Fruit fly (Drosophila melanogaster) whole organism, prepupa: ENCODE data around the gene path.

Experiments
- Blimp-1 ChIP-seq: fragments of 200-800 bp; sonication (Bioruptor generic); optimal IDR thresholded peaks from 3 replicates; lab custom pipeline; 2017; ENCODE audit warnings: missing biosample characterization, missing genetic modification characterization, mild to moderate bottlenecking, moderate library complexity, missing genetic modification reagents
- CG10631 ChIP-seq: fragments of 200-800 bp; sonication (Bioruptor generic); optimal IDR thresholded peaks from 2 replicates; lab custom pipeline; 2016; ENCODE audit warnings: missing biosample characterization, missing genetic modification characterization
- CG10669 ChIP-seq: fragments of 200-800 bp; sonication (Bioruptor generic); optimal IDR thresholded peaks from 3 replicates; lab custom pipeline; 2018; ENCODE audit warnings: missing biosample characterization, mild to moderate bottlenecking, missing genetic modification characterization, moderate library complexity
- CG11294 ChIP-seq: fragments of 200-800 bp; sonication (Bioruptor generic); IDR thresholded peaks from 2 replicates; pipeline ENCODE4 v1.3.6; 2022; ENCODE audit warnings: missing biosample characterization, missing genetic modification characterization
- CG11762 ChIP-seq: fragments of 200-800 bp; sonication (Bioruptor generic); optimal IDR thresholded peaks from 3 replicates; lab custom pipeline; 2016; ENCODE audit warnings: missing biosample characterization, missing genetic modification characterization; ENCODE audit not compliant: insufficient read depth
- CG11902 ChIP-seq: fragments of 200-800 bp; sonication (Bioruptor generic); optimal IDR thresholded peaks from 3 replicates; lab custom pipeline; 2016; ENCODE audit warnings: missing biosample characterization, missing genetic modification characterization
- CG15336 ChIP-seq: fragments of 200-800 bp; sonication (Bioruptor generic); IDR thresholded peaks from 2 replicates; pipeline ENCODE4 v1.3.6; 2022; ENCODE audit warnings: missing biosample characterization, missing genetic modification characterization
- CG1621 ChIP-seq: fragments of 200-800 bp; sonication (Bioruptor generic); optimal IDR thresholded peaks from 3 replicates; lab custom pipeline; 2018; ENCODE audit warnings: missing biosample characterization, mild to moderate bottlenecking, missing genetic modification characterization
- CG31627 ChIP-seq: fragments of 200-800 bp; sonication (Bioruptor generic); optimal IDR thresholded peaks from 3 replicates; lab custom pipeline; 2016; ENCODE audit warnings: missing biosample characterization, missing genetic modification characterization
- CG34406 ChIP-seq: fragments of 200-800 bp; sonication (Bioruptor generic); optimal IDR thresholded peaks from 3 replicates; lab custom pipeline; 2016; ENCODE audit warnings: missing biosample characterization, missing genetic modification characterization
- CG3919 ChIP-seq: fragments of 200-800 bp; sonication (Bioruptor generic); optimal IDR thresholded peaks from 3 replicates; lab custom pipeline; 2016; ENCODE audit warnings: missing biosample characterization, missing genetic modification characterization
- CG4318 ChIP-seq: fragments of 200-800 bp; sonication (Bioruptor generic); optimal IDR thresholded peaks from 3 replicates; lab custom pipeline; 2017; ENCODE audit warnings: missing biosample characterization, mild to moderate bottlenecking, missing genetic modification characterization
- CG6163 ChIP-seq: fragments of 200-800 bp; sonication (Bioruptor generic); IDR thresholded peaks from 3 replicates; pipeline ENCODE4 v1.3.6; 2022; ENCODE audit warnings: missing biosample characterization, missing genetic modification characterization
- CG6276 ChIP-seq: fragments of 200-800 bp; sonication (Bioruptor generic); optimal IDR thresholded peaks from 2 replicates; lab custom pipeline; 2017; ENCODE audit warnings: missing biosample characterization, mild to moderate bottlenecking, missing genetic modification characterization
- CG6808 ChIP-seq: fragments of 200-800 bp; sonication (Bioruptor generic); optimal IDR thresholded peaks from 3 replicates; lab custom pipeline; 2017; ENCODE audit warnings: missing biosample characterization, missing genetic modification characterization, mild to moderate bottlenecking, moderate library complexity, missing genetic modification reagents
- CG6854 ChIP-seq: fragments of 200-800 bp; sonication (Bioruptor generic); optimal IDR thresholded peaks from 2 replicates; lab custom pipeline; 2017; ENCODE audit warnings: missing biosample characterization, mild to moderate bottlenecking, missing genetic modification characterization
- CG7368 ChIP-seq: fragments of 200-800 bp; sonication (Bioruptor generic); optimal IDR thresholded peaks from 3 replicates; lab custom pipeline; 2016; ENCODE audit warnings: missing biosample characterization, missing genetic modification characterization
- CG8319 ChIP-seq: fragments of 200-800 bp; sonication (Bioruptor generic); optimal IDR thresholded peaks from 3 replicates; lab custom pipeline; 2016; ENCODE audit warnings: missing biosample characterization, missing genetic modification characterization
- CG8632 ChIP-seq: fragments of 200-800 bp; sonication (Bioruptor generic); optimal IDR thresholded peaks from 3 replicates; lab custom pipeline; 2016; ENCODE audit warnings: missing biosample characterization, missing genetic modification characterization
- Eip78C ChIP-seq: fragments of 200-800 bp; sonication (Bioruptor generic); peaks from one replicate; lab custom pipeline; 2016; ENCODE audit warnings: missing biosample characterization, missing genetic modification characterization
- Eip93F ChIP-seq: fragments of 200-800 bp; sonication (Bioruptor generic); optimal IDR thresholded peaks from 2 replicates; lab custom pipeline; 2016; ENCODE audit warnings: missing biosample characterization, mild to moderate bottlenecking, missing genetic modification characterization
- Ets21C ChIP-seq: fragments of 200-800 bp; sonication (Bioruptor generic); optimal IDR thresholded peaks from 3 replicates; lab custom pipeline; 2016; ENCODE audit warnings: missing biosample characterization, missing genetic modification characterization
- Ets96B ChIP-seq: fragments of 200-800 bp; optimal IDR thresholded peaks from 2 replicates; lab custom pipeline; 2019; ENCODE audit warnings: missing biosample characterization, mild to moderate bottlenecking, missing genetic modification characterization, moderate library complexity
- Gug ChIP-seq: fragments of 200-800 bp; sonication (Bioruptor generic); IDR thresholded peaks from 2 replicates; pipeline ENCODE4 v1.3.6; 2022; ENCODE audit warnings: missing biosample characterization, missing genetic modification characterization
- Hr38 ChIP-seq: sonication (Bioruptor generic); optimal IDR thresholded peaks from 2 replicates; lab custom pipeline; 2016; ENCODE audit warnings: missing biosample characterization, missing genetic modification characterization
- Hr39 ChIP-seq: fragments of 200-800 bp; sonication (Bioruptor generic); optimal IDR thresholded peaks from 2 replicates; lab custom pipeline; 2016; ENCODE audit warnings: missing biosample characterization, missing genetic modification characterization
- Hr4 ChIP-seq: fragments of 200-800 bp; sonication (Bioruptor generic); optimal IDR thresholded peaks from 3 replicates; lab custom pipeline; 2016; ENCODE audit warnings: missing biosample characterization, missing genetic modification characterization
- Lpt ChIP-seq: fragments of 200-800 bp; sonication (Bioruptor generic); optimal IDR thresholded peaks from 3 replicates; lab custom pipeline; 2016; ENCODE audit warnings: missing biosample characterization, missing genetic modification characterization
- Met ChIP-seq: fragments of 200-800 bp; sonication (Bioruptor generic); optimal IDR thresholded peaks from 3 replicates; lab custom pipeline; 2016; ENCODE audit warnings: missing biosample characterization, missing genetic modification characterization
- OdsH ChIP-seq: fragments of 200-800 bp; sonication (Bioruptor generic); optimal IDR thresholded peaks from 3 replicates; lab custom pipeline; 2016; ENCODE audit warnings: missing biosample characterization, missing genetic modification characterization
- Sox15 ChIP-seq: fragments of 200-800 bp; sonication (Bioruptor generic); optimal IDR thresholded peaks from 3 replicates; lab custom pipeline; 2016; ENCODE audit warnings: missing biosample characterization, missing genetic modification characterization
- achi ChIP-seq: fragments of 200-800 bp; sonication (Bioruptor generic); optimal IDR thresholded peaks from 3 replicates; lab custom pipeline; 2016; ENCODE audit warnings: missing biosample characterization, missing genetic modification characterization
- cyc ChIP-seq: fragments of 200-800 bp; sonication (Bioruptor generic); optimal IDR thresholded peaks from 3 replicates; lab custom pipeline; 2016; ENCODE audit warnings: missing biosample characterization, missing genetic modification characterization
- dsx ChIP-seq: fragments of 200-800 bp; optimal IDR thresholded peaks from 3 replicates; lab custom pipeline; 2019; ENCODE audit warnings: missing biosample characterization, mild to moderate bottlenecking, missing genetic modification characterization, moderate library complexity; ENCODE audit not compliant: poor library complexity, severe bottlenecking
- eg ChIP-seq: fragments of 200-800 bp; sonication (Bioruptor generic); IDR thresholded peaks from 3 replicates; pipeline ENCODE4 v1.3.6; 2022; ENCODE audit warnings: missing biosample characterization, missing genetic modification characterization
- esn ChIP-seq: fragments of 200-800 bp; sonication (Bioruptor generic); optimal IDR thresholded peaks from 2 replicates; lab custom pipeline; 2016; ENCODE audit warnings: missing biosample characterization, mild to moderate bottlenecking, missing genetic modification characterization, moderate library complexity
- fd59A ChIP-seq: fragments of 200-800 bp; sonication (Bioruptor generic); optimal IDR thresholded peaks from 2 replicates; lab custom pipeline; 2017; ENCODE audit warnings: missing biosample characterization, mild to moderate bottlenecking, missing genetic modification characterization, missing genetic modification reagents
- fd85E ChIP-seq: fragments of 200-800 bp; sonication (Bioruptor generic); optimal IDR thresholded peaks from 3 replicates; lab custom pipeline; 2016; ENCODE audit warnings: missing biosample characterization, missing genetic modification characterization
- lz ChIP-seq: fragments of 200-800 bp; sonication (Bioruptor generic); optimal IDR thresholded peaks from 3 replicates; lab custom pipeline; 2016; ENCODE audit warnings: missing biosample characterization, missing genetic modification characterization
- net ChIP-seq: fragments of 200-800 bp; sonication (Bioruptor generic); optimal IDR thresholded peaks from 3 replicates; lab custom pipeline; 2016; ENCODE audit warnings: missing biosample characterization, missing genetic modification characterization
- pdm3 ChIP-seq: fragments of 200-800 bp; sonication (Bioruptor generic); optimal IDR thresholded peaks from 3 replicates; lab custom pipeline; 2016; ENCODE audit warnings: missing biosample characterization, missing genetic modification characterization
- salr ChIP-seq, 2 experiments: fragments of 200-800 bp; sonication (Bioruptor generic); optimal IDR thresholded peaks; 3 replicates each; lab custom pipeline; 2016 to 2018; ENCODE audit warnings: missing biosample characterization in 2 of 2, missing genetic modification characterization in 2 of 2, mild to moderate bottlenecking in 1 of 2
- spab ChIP-seq: fragments of 200-800 bp; sonication (Bioruptor generic); optimal IDR thresholded peaks from 2 replicates; lab custom pipeline; 2017; ENCODE audit warnings: missing biosample characterization, mild to moderate bottlenecking, missing genetic modification characterization, missing genetic modification reagents
- ss ChIP-seq, 2 experiments: fragments of 200-800 bp; sonication (Bioruptor generic); optimal IDR thresholded peaks; 2 replicates in 1 of 2; 3 replicates in 1 of 2; lab custom pipeline; 2017 to 2018; ENCODE audit warnings: mild to moderate bottlenecking in 2 of 2, missing biosample characterization in 2 of 2, missing genetic modification characterization in 2 of 2, moderate library complexity in 1 of 2
- svp ChIP-seq: fragments of 200-800 bp; sonication (Bioruptor generic); peaks from one replicate; lab custom pipeline; 2016; ENCODE audit warnings: missing biosample characterization, missing genetic modification characterization
- topi ChIP-seq: fragments of 200-800 bp; sonication (Bioruptor generic); optimal IDR thresholded peaks from 3 replicates; lab custom pipeline; 2016; ENCODE audit warnings: missing biosample characterization, missing genetic modification characterization
- vri ChIP-seq: fragments of 200-800 bp; sonication (Bioruptor generic); optimal IDR thresholded peaks from 3 replicates; lab custom pipeline; 2016; ENCODE audit warnings: missing biosample characterization, mild to moderate bottlenecking, missing genetic modification characterization

Gene path

DNA sequence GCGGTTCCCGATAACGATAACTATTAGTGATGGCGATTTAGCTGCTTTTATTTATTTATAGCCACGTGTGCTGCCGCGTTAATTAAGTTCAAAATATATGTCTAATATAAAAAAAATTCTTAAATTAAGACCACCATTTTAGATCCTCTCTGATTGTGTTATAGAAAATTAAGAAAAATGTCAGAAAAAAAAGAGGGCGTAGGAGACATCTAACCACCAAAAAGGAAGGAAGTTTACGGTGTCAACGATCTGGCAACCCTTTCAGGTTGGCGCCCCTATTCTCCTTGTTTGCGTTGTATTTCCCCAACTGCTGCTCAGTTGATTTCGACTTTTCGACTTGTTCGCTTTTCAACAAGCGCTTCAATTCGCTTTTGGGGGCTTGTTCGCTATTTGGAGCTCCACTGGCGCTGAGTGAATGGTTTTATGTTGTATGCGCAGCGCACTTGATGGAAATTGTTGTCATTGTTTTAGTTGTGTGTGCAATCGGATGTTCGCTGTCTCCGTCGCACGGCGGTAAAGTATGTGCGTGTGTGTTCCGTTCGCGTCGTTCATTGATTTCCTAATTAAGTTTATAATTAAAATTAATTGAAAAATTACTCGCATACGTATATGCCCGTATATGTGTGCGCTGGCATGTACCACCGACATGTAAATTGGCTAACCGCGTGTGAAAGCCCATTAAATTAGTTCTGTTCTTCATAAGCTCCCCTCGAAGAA is 44.2 kb downstream of the path start, which contains the start of the genes CG3434 and CG44838 (continued):
- peak; percentile 48 for TF ChIP-seq CG4318 (GFP tag; lab: Kevin White, UChicago)
- peak; percentile 29 for TF ChIP-seq CG7368 (GFP tag; lab: Kevin White, UChicago)
- TF ChIP-seq fd59A, result peak; percentile 48
- TF ChIP-seq CG1621 (tag; lab: Kevin White, UChicago), result peak; percentile 37
- TF ChIP-seq Gug, result peak; percentile 55
- TF ChIP-seq Hr38 (GFP tag; lab: Kevin White, UChicago), result no peak
- TF ChIP-seq CG10631, result peak; percentile 75
- TF ChIP-seq topi (GFP tag; lab: Kevin White, UChicago), result peak; percentile 73
- TF ChIP-seq salr (GFP tag; optimal IDR thresholded peaks at IDR 0.05; lab: Kevin White, UChicago), result peak; percentile 14 to 36

- peak; percentile 99 for TF ChIP-seq salr (GFP tag; optimal IDR thresholded peaks at IDR 0.05; lab: Kevin White, UChicago)
- TF ChIP-seq CG6276 (GFP tag; lab: Kevin White, UChicago), result peak; percentile 100
- TF ChIP-seq lz (GFP tag; lab: Kevin White, UChicago), result peak; percentile 100
- TF ChIP-seq esn (GFP tag; lab: Kevin White, UChicago), result peak; percentile 100
- peak; percentile 100 for TF ChIP-seq Gug
- peak; percentile 99 for TF ChIP-seq CG31627 (GFP tag; lab: Kevin White, UChicago)
- TF ChIP-seq CG10669 (GFP tag; lab: Kevin White, UChicago), result peak; percentile 99
- TF ChIP-seq OdsH (GFP tag; lab: Kevin White, UChicago), result peak; percentile 99
- peak; percentile 99 for TF ChIP-seq vri (GFP tag; lab: Kevin White, UChicago)
- peak; percentile 96 for TF ChIP-seq fd85E (GFP tag; lab: Kevin White, UChicago)
- peak; percentile 99 for TF ChIP-seq Sox15 (GFP tag; lab: Kevin White, UChicago)
- TF ChIP-seq eg (GFP tag; lab: Robert Waterston, UW), result peak; percentile 100
- peak; percentile 99 for TF ChIP-seq CG6808
- peak; percentile 97 for TF ChIP-seq Blimp-1
- TF ChIP-seq topi (GFP tag; lab: Kevin White, UChicago), result peak; percentile 99
- peak; percentile 99 for TF ChIP-seq Hr39 (GFP tag; lab: Kevin White, UChicago)
- TF ChIP-seq svp (GFP tag; lab: Kevin White, UChicago), result peak; percentile 100
- peak; percentile 99 for TF ChIP-seq CG10631
- TF ChIP-seq cyc, result peak; percentile 99
- peak; percentile 98 for TF ChIP-seq Lpt
- peak; percentile 98 for TF ChIP-seq CG8319 (GFP tag; lab: Kevin White, UChicago)
- peak; percentile 97 for TF ChIP-seq dsx (GFP tag; lab: Kevin White, UChicago)
- TF ChIP-seq CG1621 (tag; lab: Kevin White, UChicago), result peak; percentile 99
- TF ChIP-seq CG8632 (GFP tag; lab: Kevin White, UChicago), result peak; percentile 99
- TF ChIP-seq spab, result peak; percentile 99
- TF ChIP-seq CG11762 (GFP tag; lab: Kevin White, UChicago), result peak; percentile 99
- TF ChIP-seq CG34406 (GFP tag; lab: Kevin White, UChicago), result peak; percentile 99
- TF ChIP-seq CG11294, result peak; percentile 99
- peak; percentile 99 for TF ChIP-seq CG3919 (GFP tag; lab: Kevin White, UChicago)
- TF ChIP-seq Hr4 (GFP tag; lab: Kevin White, UChicago), result peak; percentile 100
- peak; percentile 100 for TF ChIP-seq Eip78C (GFP tag; lab: Kevin White, UChicago)
- peak; percentile 98 for TF ChIP-seq CG7368 (GFP tag; lab: Kevin White, UChicago)
- TF ChIP-seq ss (GFP tag; optimal IDR thresholded peaks at IDR 0.05; lab: Kevin White, UChicago), result peak; percentile 99
- TF ChIP-seq Eip93F (GFP tag; lab: Kevin White, UChicago), result peak; percentile 98
- TF ChIP-seq Ets96B, result peak; percentile 98
- peak; percentile 99 for TF ChIP-seq Met (GFP tag; lab: Kevin White, UChicago)
- TF ChIP-seq CG15336 (GFP tag; lab: Robert Waterston, UW), result peak; percentile 100
- TF ChIP-seq CG6163 (GFP tag; lab: Robert Waterston, UW), result peak; percentile 100
- peak; percentile 100 for TF ChIP-seq net (GFP tag; lab: Kevin White, UChicago)
- peak; percentile 99 for TF ChIP-seq CG6854 (GFP tag; lab: Kevin White, UChicago)
- TF ChIP-seq Ets21C (GFP tag; lab: Kevin White, UChicago), result peak; percentile 99
- TF ChIP-seq CG11902 (GFP tag; lab: Kevin White, UChicago), result peak; percentile 99
- TF ChIP-seq achi, result peak; percentile 99
- peak; percentile 100 for TF ChIP-seq pdm3 (GFP tag; lab: Kevin White, UChicago)
Observed at dm6 chr3L:9457619-9458092, 47.5 kb downstream of the path start, which contains the start of gene CG3437. Gene CG3437, minus strand, starts transcription at chr3L:9457669.
